Worm (Caenorhabditis elegans) whole organism, mixed stage, embryonic: ENCODE results near the gene rnh-1.1.

Experiments
- ces-1 ChIP-seq: fragments of 150-350 bp; optimal IDR thresholded peaks from 2 replicates; lab custom pipeline; 2014; ENCODE audit warnings: missing biosample characterization, missing genetic modification reagents, missing genetic modification characterization
- lin-13 ChIP-seq: fragments of 150-350 bp; optimal IDR thresholded peaks from 2 replicates; lab custom pipeline; 2014; ENCODE audit warnings: missing biosample characterization, missing genetic modification characterization
- lsy-2 ChIP-seq: fragments of 150-350 bp; optimal IDR thresholded peaks from 2 replicates; lab custom pipeline; 2014; ENCODE audit warnings: missing biosample characterization, missing genetic modification characterization
- nhr-12 ChIP-seq: fragments of 150-350 bp; optimal IDR thresholded peaks from 2 replicates; lab custom pipeline; 2014; ENCODE audit warnings: missing biosample characterization, missing genetic modification characterization
- nhr-237 ChIP-seq: fragments of 150-350 bp; optimal IDR thresholded peaks from 2 replicates; lab custom pipeline; 2014; ENCODE audit warnings: missing biosample characterization, missing genetic modification characterization
- nhr-76 ChIP-seq: sonication (generic microtip); optimal IDR thresholded peaks from 2 replicates; lab custom pipeline; 2017; ENCODE audit warnings: missing biosample characterization, missing genetic modification characterization
- tbx-8 ChIP-seq: fragments of 200-800 bp; sonication (Bioruptor generic); optimal IDR thresholded peaks from 2 replicates; lab custom pipeline; 2018; ENCODE audit warnings: mild to moderate bottlenecking, missing genetic modification characterization, moderate library complexity, missing compliant biosample characterization
- unc-39 ChIP-seq: fragments of 150-350 bp; optimal IDR thresholded peaks from 2 replicates; lab custom pipeline; 2014; ENCODE audit warnings: missing biosample characterization, missing genetic modification characterization
- unc-62 ChIP-seq: fragments of 150-350 bp; optimal IDR thresholded peaks from 2 replicates; lab custom pipeline; 2014; ENCODE audit warnings: missing biosample characterization, missing genetic modification reagents, missing genetic modification characterization
- zip-8 ChIP-seq: fragments of 150-350 bp; optimal IDR thresholded peaks from 2 replicates; lab custom pipeline; 2014; ENCODE audit warnings: missing biosample characterization, missing genetic modification characterization
- ztf-11 ChIP-seq: fragments of 150-350 bp; optimal IDR thresholded peaks from 2 replicates; lab custom pipeline; 2014; ENCODE audit warnings: missing biosample characterization, missing genetic modification characterization

DNA sequence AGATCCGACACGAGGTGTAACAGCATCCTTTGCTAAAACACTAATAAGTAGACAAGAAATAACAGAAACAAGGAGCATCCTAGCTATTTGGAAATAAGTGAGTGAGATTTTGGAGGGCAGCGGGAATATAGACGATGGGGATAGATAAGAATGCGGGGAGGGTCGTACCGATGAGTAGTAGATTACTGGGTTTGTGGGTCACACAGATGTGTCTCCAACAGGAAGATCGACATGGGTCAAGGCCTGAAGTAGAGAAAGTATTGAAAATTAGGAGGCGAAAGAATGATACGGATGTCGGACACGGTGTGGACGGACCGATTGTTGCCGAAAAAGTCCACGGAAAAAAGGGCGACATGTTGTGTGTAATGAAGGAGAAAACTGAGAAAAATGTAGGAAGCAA is 8.8 kb downstream of the rnh-1.1 start, which contains the start of gene wrt-10:
- TF ChIP-seq zip-8 (tag; lab: Kevin White, UChicago) = no peak
- no peak for TF ChIP-seq ces-1 (GFP tag; lab: Kevin White, UChicago)
- TF ChIP-seq lsy-2 (tag; lab: Kevin White, UChicago) = no peak
- TF ChIP-seq unc-39 (tag; lab: Kevin White, UChicago) = no peak
- no peak for TF ChIP-seq tbx-8 (GFP tag; lab: Kevin White, UChicago)
- no peak for TF ChIP-seq nhr-237 (tag; lab: Kevin White, UChicago)
- no peak for TF ChIP-seq lin-13 (tag; lab: Kevin White, UChicago)
- no peak for TF ChIP-seq nhr-76 (tag; lab: Kevin White, UChicago)
- TF ChIP-seq ztf-11 (tag; lab: Kevin White, UChicago) = no peak
- no peak for TF ChIP-seq nhr-12 (tag; lab: Kevin White, UChicago)
- no peak for TF ChIP-seq unc-62 (GFP tag; lab: Kevin White, UChicago)
